Fruit fly (Drosophila melanogaster) S2 (cell line): ENCODE results near the gene CG15356.

Experiments used
- CG8478 ChIP-seq: fragments of >200 bp; optimal IDR thresholded peaks from 2 replicates; lab custom pipeline; 2018
- CTCF ChIP-seq, 2 experiments: fragments of >200 bp; optimal IDR thresholded peaks; 2 replicates each; lab custom pipeline; 2018

dm6 chr2L:1979196-1979818 is 1.2 kb downstream of the CG15356 start:
- no peak for TF ChIP-seq CG8478 (lab: Kevin White, UChicago)
- no peak for TF ChIP-seq CTCF (optimal IDR thresholded peaks at IDR 0.05; lab: Kevin White, UChicago)
